Worm (Caenorhabditis elegans) whole organism, L4/young adult: Measurements from ENCODE around the gene C01G6.2.

Experiments used
- W03F9.2 ChIP-seq: fragments of 150-350 bp; optimal IDR thresholded peaks from 2 replicates; lab custom pipeline; 2014; ENCODE audit warnings: missing biosample characterization, missing genetic modification characterization
- dao-5 ChIP-seq: sonication (generic microtip); optimal IDR thresholded peaks from 2 replicates; lab custom pipeline; 2016; ENCODE audit warnings: missing genotype, missing genetic modification characterization, moderate library complexity, missing compliant biosample characterization
- him-1 ChIP-seq: sonication (generic microtip); optimal IDR thresholded peaks from 2 replicates; lab custom pipeline; 2016; ENCODE audit warnings: missing genotype, missing genetic modification reagents, missing genetic modification characterization, missing compliant biosample characterization

DNA sequence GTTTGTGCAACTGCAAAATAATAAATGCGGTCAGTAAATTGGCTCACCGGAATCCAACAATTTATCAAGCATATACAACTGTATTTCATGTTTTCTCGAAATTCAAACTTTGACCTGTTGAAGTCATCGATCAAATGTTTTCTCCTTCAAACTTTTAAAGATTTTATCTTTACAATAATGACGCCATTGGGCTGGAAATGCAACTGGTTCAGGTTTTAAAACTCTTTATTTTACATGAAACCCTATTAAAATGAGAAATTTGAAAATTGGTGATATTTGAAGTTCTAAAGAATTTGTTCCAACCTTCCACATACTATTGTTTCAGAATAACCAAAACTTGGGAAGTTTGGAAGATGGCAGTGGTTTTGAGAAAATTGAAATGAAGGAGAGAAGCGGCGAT, 29.9 kb upstream of the C01G6.2 start:
- TF ChIP-seq dao-5 (tag; lab: Kevin White, UChicago): no peak
- no peak for TF ChIP-seq W03F9.2
- TF ChIP-seq him-1 (tag; lab: Kevin White, UChicago): no peak
